Fruit fly (Drosophila melanogaster): ENCODE data around the gene CG1847.

CG1847 gene

dm6 chrX:11891682-11892179 is 22.8 kb downstream of the CG1847 start, which contains the start of gene sicily:
TSS of gene sicily (plus strand) at chrX:11891732.
- TF ChIP-seq CG34367 (tag; optimal IDR thresholded peaks at IDR 0.05) (no peak), CG13204 (GFP tag; optimal IDR thresholded peaks at IDR 0.05) (no peak), D1 (tag; optimal IDR thresholded peaks at IDR 0.05) (no peak), CG15710 (tag; optimal IDR thresholded peaks at IDR 0.05) (no peak), rn (GFP tag; IDR thresholded peaks at IDR 0.05) (no peak), gl (tag; optimal IDR thresholded peaks at IDR 0.05) (no peak), Ets98B (GFP tag; IDR thresholded peaks at IDR 0.05) (no peak), CG8159 (tag; optimal IDR thresholded peaks at IDR 0.05) (no peak), Pif1A (GFP tag; optimal IDR thresholded peaks at IDR 0.05) (no peak), CG32121 (GFP tag; IDR thresholded peaks at IDR 0.05) (no peak), CG9948 (tag; optimal IDR thresholded peaks at IDR 0.05) (no peak), fd96Ca (GFP tag; IDR thresholded peaks at IDR 0.05) (no peak), CG17806 (tag; optimal IDR thresholded peaks at IDR 0.05) (no peak)

DNA sequence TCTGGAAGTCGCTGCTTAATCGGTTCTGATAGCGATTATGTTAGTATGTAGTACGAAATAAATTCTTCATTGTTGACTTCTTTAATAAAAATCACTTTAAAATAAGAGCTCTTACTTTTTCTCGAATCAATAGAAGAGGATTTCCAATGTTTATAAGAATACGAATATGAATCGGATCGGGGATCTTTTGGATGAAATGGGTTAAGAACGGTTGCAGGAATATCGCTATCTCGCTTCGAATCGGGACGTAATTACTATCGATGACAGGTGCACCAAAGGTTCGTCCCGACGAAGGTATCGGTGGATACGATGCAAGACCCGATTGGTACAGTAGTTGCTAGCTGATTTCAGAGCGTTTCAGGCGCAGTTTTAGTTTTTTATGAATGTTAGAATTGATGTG is 24.7 kb downstream of the CG1847 start, which contains the start of gene wisp:
Gene wisp (plus strand): TSS at position 301 of the 400 bp plus-strand sequence.
- no peak for TF ChIP-seq Ets98B (GFP tag; IDR thresholded peaks at IDR 0.05)
- TF ChIP-seq CG34367 (tag; optimal IDR thresholded peaks at IDR 0.05) = no peak
- TF ChIP-seq D1 (tag; optimal IDR thresholded peaks at IDR 0.05) = no peak
- no peak for TF ChIP-seq CG8301 (tag; optimal IDR thresholded peaks at IDR 0.05)
- no peak for TF ChIP-seq CG13204 (GFP tag; optimal IDR thresholded peaks at IDR 0.05)
- no peak for TF ChIP-seq CG32121 (GFP tag; IDR thresholded peaks at IDR 0.05)
- no peak for TF ChIP-seq rn (GFP tag; IDR thresholded peaks at IDR 0.05)
- no peak for TF ChIP-seq EcR (GFP tag; optimal IDR thresholded peaks at IDR 0.05)
- no peak for TF ChIP-seq CG15710 (tag; optimal IDR thresholded peaks at IDR 0.05)
- TF ChIP-seq CG4496 (GFP tag; IDR thresholded peaks at IDR 0.05) = no peak
- no peak for TF ChIP-seq CG10348 (GFP tag; IDR thresholded peaks at IDR 0.05)
- no peak for TF ChIP-seq CG9948 (tag; optimal IDR thresholded peaks at IDR 0.05)
- TF ChIP-seq CG17806 (tag; optimal IDR thresholded peaks at IDR 0.05) = no peak
- TF ChIP-seq Snoo (tag; optimal IDR thresholded peaks at IDR 0.05) = no peak
- no peak for TF ChIP-seq Pif1B (GFP tag; optimal IDR thresholded peaks at IDR 0.05)
- TF ChIP-seq Pif1A (GFP tag; optimal IDR thresholded peaks at IDR 0.05) = no peak
- no peak for TF ChIP-seq gl (tag; optimal IDR thresholded peaks at IDR 0.05)
- no peak for TF ChIP-seq CG8159 (tag; optimal IDR thresholded peaks at IDR 0.05)
- TF ChIP-seq fd96Ca (GFP tag; IDR thresholded peaks at IDR 0.05) = no peak

DNA sequence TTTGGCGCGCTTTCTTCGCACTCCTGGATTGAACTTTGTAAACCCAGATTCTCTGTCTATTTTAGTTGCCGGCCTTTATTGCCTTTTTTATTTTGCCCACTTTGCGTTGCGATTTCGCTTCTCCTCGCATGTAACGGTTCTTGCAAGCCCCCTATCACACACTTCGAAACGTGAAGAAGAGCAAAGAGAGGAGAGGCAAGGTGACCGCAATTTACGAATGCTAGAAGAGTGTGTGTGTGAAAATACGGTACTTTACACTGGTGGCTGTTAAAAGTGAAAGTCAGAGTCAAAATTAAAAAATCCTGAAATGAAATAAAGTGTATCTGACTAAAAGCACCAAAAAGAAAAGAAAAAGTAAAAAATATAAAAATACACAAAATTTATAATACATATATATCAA is 25.2 kb downstream of the CG1847 start:
- TF ChIP-seq Ets98B (GFP tag; IDR thresholded peaks at IDR 0.05) (no peak), CG13204 (GFP tag; optimal IDR thresholded peaks at IDR 0.05) (no peak), CG15710 (tag; optimal IDR thresholded peaks at IDR 0.05) (no peak), CG32121 (GFP tag; IDR thresholded peaks at IDR 0.05) (no peak), CG4496 (GFP tag; IDR thresholded peaks at IDR 0.05) (no peak), Pif1B (GFP tag; optimal IDR thresholded peaks at IDR 0.05) (no peak), Snoo (tag; optimal IDR thresholded peaks at IDR 0.05) (no peak), CG10348 (GFP tag; IDR thresholded peaks at IDR 0.05) (no peak), D1 (tag; optimal IDR thresholded peaks at IDR 0.05) (no peak), CG17806 (tag; optimal IDR thresholded peaks at IDR 0.05) (no peak), CG9948 (tag; optimal IDR thresholded peaks at IDR 0.05) (no peak), CG8301 (tag; optimal IDR thresholded peaks at IDR 0.05) (no peak), CG14655 (GFP tag; optimal IDR thresholded peaks at IDR 0.05) (no peak), CG12605 (GFP tag; IDR thresholded peaks at IDR 0.05) (no peak), Pif1A (GFP tag; optimal IDR thresholded peaks at IDR 0.05) (no peak), fd96Ca (GFP tag; IDR thresholded peaks at IDR 0.05) (no peak)

DNA sequence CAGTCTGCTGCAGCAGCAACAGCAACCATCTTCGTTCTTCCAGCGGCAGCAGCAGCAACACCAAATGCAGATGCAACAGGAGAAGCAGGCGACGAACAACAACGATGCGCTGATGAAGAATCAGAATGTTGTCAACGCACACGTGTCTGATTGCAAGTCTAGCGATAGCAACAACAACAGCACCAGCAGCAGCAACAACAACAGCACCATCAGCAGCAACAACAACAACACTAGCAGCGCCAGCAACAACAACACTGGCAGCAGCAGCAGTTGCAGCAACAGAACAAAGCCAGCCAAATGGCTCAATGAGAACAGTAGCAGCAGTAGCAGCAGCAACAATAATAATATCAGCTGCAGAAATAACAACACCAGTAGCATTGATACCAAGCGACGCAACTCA is 26.2 kb downstream of the CG1847 start:
- no peak for TF ChIP-seq CG32121 (GFP tag; IDR thresholded peaks at IDR 0.05)
- no peak for TF ChIP-seq CG10348 (GFP tag; IDR thresholded peaks at IDR 0.05)
- TF ChIP-seq CG34367 (tag; optimal IDR thresholded peaks at IDR 0.05) = no peak
- no peak for TF ChIP-seq Ets98B (GFP tag; IDR thresholded peaks at IDR 0.05)
- no peak for TF ChIP-seq rn (GFP tag; IDR thresholded peaks at IDR 0.05)
- TF ChIP-seq Pif1A (GFP tag; optimal IDR thresholded peaks at IDR 0.05) = no peak
- TF ChIP-seq CG8159 (tag; optimal IDR thresholded peaks at IDR 0.05) = no peak
- no peak for TF ChIP-seq CG4496 (GFP tag; IDR thresholded peaks at IDR 0.05)
- no peak for TF ChIP-seq D1 (tag; optimal IDR thresholded peaks at IDR 0.05)

dm6 chrX:11905144-11905543 is 36.2 kb downstream of the CG1847 start, which contains the start of gene Upf1:
TSS of gene Upf1 (minus strand) at chrX:11905371.
- no peak for TF ChIP-seq CG34367 (tag; optimal IDR thresholded peaks at IDR 0.05)
- no peak for TF ChIP-seq rn (GFP tag; IDR thresholded peaks at IDR 0.05)
- TF ChIP-seq CG14655 (GFP tag; optimal IDR thresholded peaks at IDR 0.05) = no peak
- no peak for TF ChIP-seq CG17806 (tag; optimal IDR thresholded peaks at IDR 0.05)
- no peak for TF ChIP-seq EcR (GFP tag; optimal IDR thresholded peaks at IDR 0.05)
- no peak for TF ChIP-seq D1 (tag; optimal IDR thresholded peaks at IDR 0.05)
- no peak for TF ChIP-seq CG13204 (GFP tag; optimal IDR thresholded peaks at IDR 0.05)
- TF ChIP-seq Pif1A (GFP tag; optimal IDR thresholded peaks at IDR 0.05) = no peak
- TF ChIP-seq Snoo (tag; optimal IDR thresholded peaks at IDR 0.05) = no peak
- TF ChIP-seq CG8301 (tag; optimal IDR thresholded peaks at IDR 0.05) = no peak

DNA sequence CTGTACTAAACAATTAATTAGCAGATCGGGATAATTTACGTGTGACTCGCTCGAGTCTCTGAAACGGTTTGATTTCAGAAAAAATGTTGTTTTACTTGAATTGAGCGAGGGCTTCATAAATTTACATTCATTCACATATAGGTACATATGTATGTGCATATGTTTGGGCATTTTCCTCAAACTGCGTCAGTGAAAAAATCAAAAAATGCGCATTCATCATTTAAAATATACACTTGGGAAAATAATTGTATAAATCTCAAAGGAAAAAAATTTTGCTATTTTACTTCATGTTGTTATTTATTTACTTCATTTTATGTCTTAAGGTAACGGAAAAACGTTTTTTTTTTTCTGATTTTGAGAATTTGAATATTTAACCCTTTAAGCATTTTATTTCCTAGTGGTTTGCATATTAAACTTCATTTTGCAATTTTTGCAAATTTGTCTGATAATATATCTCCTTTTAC is 37.9 kb downstream of the CG1847 start, which contains the start of gene CG43156:
Gene CG43156 (minus strand): TSS at position 51 of the 464 bp plus-strand sequence.
- TF ChIP-seq CG12605 (GFP tag; IDR thresholded peaks at IDR 0.05) (no peak), EcR (GFP tag; optimal IDR thresholded peaks at IDR 0.05) (no peak), Pif1A (GFP tag; optimal IDR thresholded peaks at IDR 0.05) (no peak)
